Fruit fly (Drosophila melanogaster): Measurements from ENCODE around the gene SPoCk.

dm6 chr3L:22742121-22742531 lies 7.1 kb upstream of the SPoCk start:
- TF ChIP-seq Sin3A (optimal IDR thresholded peaks at IDR 0.05) = no peak
- no peak for TF ChIP-seq Myc (optimal IDR thresholded peaks at IDR 0.05)
